Fruit fly (Drosophila melanogaster) whole organism, adult: ENCODE measurements around the gene CG31381.

Source experiments
- CG11617 ChIP-seq: fragments of 200-800 bp; sonication (Bioruptor generic); optimal IDR thresholded peaks from 2 replicates; lab custom pipeline; 2017; ENCODE audit warnings: mild to moderate bottlenecking, missing biosample characterization, missing genetic modification reagents, missing genetic modification characterization
- CG12768 ChIP-seq: fragments of 200-800 bp; sonication (Bioruptor generic); optimal IDR thresholded peaks from 2 replicates; lab custom pipeline; 2017; ENCODE audit warnings: missing biosample characterization, missing genetic modification characterization, mild to moderate bottlenecking, moderate library complexity, missing genetic modification reagents
- CG14711 ChIP-seq: fragments of 200-800 bp; sonication (Bioruptor generic); optimal IDR thresholded peaks from 2 replicates; lab custom pipeline; 2018; ENCODE audit warnings: missing biosample characterization, mild to moderate bottlenecking, missing genetic modification characterization, moderate library complexity
- CG1620 ChIP-seq: fragments of 200-800 bp; sonication (Bioruptor generic); optimal IDR thresholded peaks from 2 replicates; lab custom pipeline; 2016; ENCODE audit warnings: missing biosample characterization, missing genetic modification characterization
- CG7101 ChIP-seq: fragments of 200-800 bp; sonication (Bioruptor generic); optimal IDR thresholded peaks from 2 replicates; lab custom pipeline; 2018; ENCODE audit warnings: missing biosample characterization, mild to moderate bottlenecking, missing genetic modification characterization, moderate library complexity
- Crg-1 ChIP-seq: fragments of 200-800 bp; sonication (Bioruptor generic); optimal IDR thresholded peaks from 2 replicates; lab custom pipeline; 2016; ENCODE audit warnings: missing biosample characterization, missing genetic modification characterization
- Mnt ChIP-seq: fragments of 200-800 bp; sonication (Bioruptor generic); optimal IDR thresholded peaks from 2 replicates; lab custom pipeline; 2016; ENCODE audit warnings: missing biosample characterization, mild to moderate bottlenecking, missing genetic modification characterization
- cic ChIP-seq: fragments of 200-800 bp; sonication (Bioruptor generic); optimal IDR thresholded peaks from 2 replicates; lab custom pipeline; 2017; ENCODE audit warnings: missing biosample characterization, mild to moderate bottlenecking, missing genetic modification characterization, moderate library complexity
- cnc ChIP-seq, 2 experiments: fragments of >200 bp; optimal IDR thresholded peaks; 2 replicates each; lab custom pipeline; 2017
- kay ChIP-seq: fragments of 200-800 bp; sonication (Bioruptor generic); peaks from one replicate; lab custom pipeline; 2016; ENCODE audit warnings: missing biosample characterization, missing genetic modification characterization, borderline replicate concordance
- ovo ChIP-seq: fragments of 200-800 bp; sonication (Bioruptor generic); optimal IDR thresholded peaks from 2 replicates; lab custom pipeline; 2016; ENCODE audit warnings: missing biosample characterization, missing genetic modification characterization
- tj ChIP-seq: fragments of 200-800 bp; sonication (Bioruptor generic); optimal IDR thresholded peaks from 3 replicates; lab custom pipeline; 2017; ENCODE audit warnings: missing biosample characterization, mild to moderate bottlenecking, missing genetic modification characterization, moderate library complexity
- toe ChIP-seq: fragments of 200-800 bp; sonication (Bioruptor generic); optimal IDR thresholded peaks from 2 replicates; lab custom pipeline; 2016; ENCODE audit warnings: missing biosample characterization, missing genetic modification characterization

- no peak for TF ChIP-seq toe (GFP tag; lab: Kevin White, UChicago)
- TF ChIP-seq CG12768 (GFP tag; lab: Kevin White, UChicago) = no peak
- no peak for TF ChIP-seq CG1620 (GFP tag; lab: Kevin White, UChicago)
- no peak for TF ChIP-seq Crg-1
- TF ChIP-seq Mnt (GFP tag; lab: Kevin White, UChicago) = no peak
- no peak for TF ChIP-seq cic (GFP tag; lab: Kevin White, UChicago)
- no peak for TF ChIP-seq CG11617 (GFP tag; lab: Kevin White, UChicago)
- no peak for TF ChIP-seq CG14711 (tag; lab: Kevin White, UChicago)
- TF ChIP-seq ovo (GFP tag; lab: Kevin White, UChicago) = no peak
- TF ChIP-seq kay (GFP tag; lab: Kevin White, UChicago) = no peak
- no peak for TF ChIP-seq CG7101
- TF ChIP-seq tj (GFP tag; lab: Kevin White, UChicago) = no peak
- TF ChIP-seq cnc (optimal IDR thresholded peaks at IDR 0.05; lab: Kevin White, UChicago) = no peak
Measured at dm6 chr3R:24859701-24860100, 17.1 kb upstream of the CG31381 start, which contains the start of gene ppk22.
